Worm (Caenorhabditis elegans) whole organism, L2 larva: Measurements from ENCODE around the gene T10H9.1.

Experiments used
- alr-1 ChIP-seq: fragments of 150-350 bp; optimal IDR thresholded peaks from 2 replicates; lab custom pipeline; 2014; ENCODE audit warnings: missing biosample characterization, missing genetic modification characterization
- nhr-11 ChIP-seq: fragments of 150-350 bp; optimal IDR thresholded peaks from 2 replicates; lab custom pipeline; 2014; ENCODE audit warnings: missing biosample characterization, missing genetic modification characterization
- sem-4 ChIP-seq: fragments of 150-350 bp; optimal IDR thresholded peaks from 2 replicates; lab custom pipeline; 2014; ENCODE audit warnings: missing biosample characterization, missing genetic modification reagents, missing genetic modification characterization

DNA sequence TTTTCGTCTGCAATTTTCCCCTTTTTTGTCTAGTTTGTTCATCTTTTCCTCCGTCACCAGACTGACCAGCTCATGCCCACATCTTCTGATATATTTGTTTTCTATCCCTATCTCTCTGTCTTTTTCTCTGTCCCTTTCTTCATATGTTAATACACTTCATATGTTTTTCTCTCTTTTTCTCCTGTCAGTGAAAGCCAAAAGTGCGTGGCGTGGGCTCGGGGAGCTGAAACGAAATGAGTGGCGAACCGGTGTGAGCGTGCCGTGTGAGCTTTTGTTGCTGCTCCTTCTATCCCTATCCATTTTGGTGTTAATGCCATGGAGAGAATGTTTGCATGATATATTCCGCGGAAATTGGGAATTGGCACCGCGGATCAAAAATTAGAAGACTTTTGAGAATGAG is 17.6 kb upstream of the T10H9.1 start:
- TF ChIP-seq alr-1 (tag; lab: Kevin White, UChicago) (no peak), nhr-11 (tag; lab: Kevin White, UChicago) (no peak), sem-4 (tag; lab: Kevin White, UChicago) (no peak)
